Fruit fly (Drosophila melanogaster) whole organism, embryonic: Measurements from ENCODE around the gene Ddc.
A peak's percentile ranks its signal among the peaks of the same experiment; 100 is the strongest.

ENCODE experiments used
- Aef1 ChIP-seq: fragments of 200-800 bp; sonication (Bioruptor generic); IDR thresholded peaks from 3 replicates; pipeline ENCODE4 v1.3.6; 2022; ENCODE audit warnings: missing biosample characterization, missing genetic modification characterization
- B-H1 ChIP-seq: fragments of 200-800 bp; sonication (Bioruptor generic); IDR thresholded peaks from 3 replicates; pipeline ENCODE4 v1.3.6; 2022; ENCODE audit warnings: missing biosample characterization, missing genetic modification characterization
- Bgb ChIP-seq: fragments of 200-800 bp; sonication (Bioruptor generic); IDR thresholded peaks from 2 replicates; pipeline ENCODE4 v1.3.6; 2022; ENCODE audit warnings: missing biosample characterization, missing genetic modification characterization; ENCODE audit not compliant: partially characterized antibody
- CG10274 ChIP-seq: fragments of 200-800 bp; sonication (Bioruptor generic); optimal IDR thresholded peaks from 3 replicates; lab custom pipeline; 2017; ENCODE audit warnings: missing biosample characterization, mild to moderate bottlenecking, missing genetic modification characterization
- CG10431 ChIP-seq: fragments of 200-800 bp; sonication (Bioruptor generic); optimal IDR thresholded peaks from 3 replicates; lab custom pipeline; 2018; ENCODE audit warnings: missing biosample characterization, mild to moderate bottlenecking, missing genetic modification characterization
- CG10462 ChIP-seq: fragments of 200-800 bp; sonication (Bioruptor generic); optimal IDR thresholded peaks from 2 replicates; lab custom pipeline; 2016; ENCODE audit warnings: missing biosample characterization, missing genetic modification characterization
- CG10959 ChIP-seq: fragments of 200-800 bp; sonication (Bioruptor generic); IDR thresholded peaks from 2 replicates; pipeline ENCODE4 v1.3.6; 2022; ENCODE audit warnings: missing biosample characterization, missing genetic modification characterization
- CG12769 ChIP-seq: fragments of 200-800 bp; sonication (Bioruptor generic); optimal IDR thresholded peaks from 2 replicates; lab custom pipeline; 2019; ENCODE audit warnings: missing biosample characterization, mild to moderate bottlenecking, missing genetic modification characterization, moderate library complexity
- CG13123 ChIP-seq: fragments of 200-800 bp; sonication (Bioruptor generic); optimal IDR thresholded peaks from 2 replicates; lab custom pipeline; 2016; ENCODE audit warnings: missing biosample characterization, missing genetic modification characterization
- CG13894 ChIP-seq: fragments of 200-800 bp; sonication (Bioruptor generic); optimal IDR thresholded peaks from 3 replicates; lab custom pipeline; 2018; ENCODE audit warnings: missing biosample characterization, mild to moderate bottlenecking, missing genetic modification characterization, moderate library complexity
- CG14710 ChIP-seq: fragments of 200-800 bp; sonication (Bioruptor generic); optimal IDR thresholded peaks from 3 replicates; lab custom pipeline; 2019; ENCODE audit warnings: missing biosample characterization, mild to moderate bottlenecking, missing genetic modification characterization, moderate library complexity
- CG15011 ChIP-seq: fragments of 200-800 bp; sonication (Bioruptor generic); optimal IDR thresholded peaks from 3 replicates; lab custom pipeline; 2018; ENCODE audit warnings: missing biosample characterization, mild to moderate bottlenecking, missing genetic modification characterization
- CG15479 ChIP-seq: fragments of 200-800 bp; sonication (Bioruptor generic); optimal IDR thresholded peaks from 3 replicates; lab custom pipeline; 2019; ENCODE audit warnings: missing biosample characterization, mild to moderate bottlenecking, missing genetic modification characterization, moderate library complexity
- CG2120 ChIP-seq: fragments of 200-800 bp; sonication (Bioruptor generic); optimal IDR thresholded peaks from 3 replicates; lab custom pipeline; 2016; ENCODE audit warnings: missing biosample characterization, missing genetic modification characterization
- CG31365 ChIP-seq: fragments of 200-800 bp; sonication (Bioruptor generic); optimal IDR thresholded peaks from 2 replicates; lab custom pipeline; 2018; ENCODE audit warnings: missing biosample characterization, mild to moderate bottlenecking, missing genetic modification characterization
- CG31388 ChIP-seq: fragments of 200-800 bp; sonication (Bioruptor generic); optimal IDR thresholded peaks from 2 replicates; lab custom pipeline; 2016; ENCODE audit warnings: missing biosample characterization, missing genetic modification characterization
- CG3281 ChIP-seq: fragments of 200-800 bp; sonication (Bioruptor generic); optimal IDR thresholded peaks from 3 replicates; lab custom pipeline; 2017; ENCODE audit warnings: missing biosample characterization, mild to moderate bottlenecking, missing genetic modification characterization
- CG4820 ChIP-seq: fragments of 200-800 bp; sonication (Bioruptor generic); optimal IDR thresholded peaks from 3 replicates; lab custom pipeline; 2016; ENCODE audit warnings: missing biosample characterization, missing genetic modification characterization
- CG5953 ChIP-seq: fragments of 200-800 bp; sonication (Bioruptor generic); IDR thresholded peaks from 2 replicates; pipeline ENCODE4 v1.3.6; 2022; ENCODE audit warnings: missing biosample characterization, missing genetic modification characterization
- CG6272 ChIP-seq: fragments of 200-800 bp; sonication (Bioruptor generic); IDR thresholded peaks from 2 replicates; pipeline ENCODE4 v1.3.6; 2022; ENCODE audit warnings: missing biosample characterization, missing genetic modification characterization
- CG6683 ChIP-seq: fragments of 200-800 bp; sonication (Bioruptor generic); optimal IDR thresholded peaks from 2 replicates; lab custom pipeline; 2017; ENCODE audit warnings: missing biosample characterization, mild to moderate bottlenecking, missing genetic modification characterization, missing genetic modification reagents
- CG7786 ChIP-seq: fragments of 200-800 bp; sonication (Bioruptor generic); optimal IDR thresholded peaks from 2 replicates; lab custom pipeline; 2016; ENCODE audit warnings: missing biosample characterization, missing genetic modification characterization
- CG7839 ChIP-seq: fragments of 200-800 bp; sonication (Bioruptor generic); optimal IDR thresholded peaks from 3 replicates; lab custom pipeline; 2018; ENCODE audit warnings: missing biosample characterization, mild to moderate bottlenecking, missing genetic modification characterization, moderate library complexity
- D19B ChIP-seq: fragments of 200-800 bp; sonication (Bioruptor generic); optimal IDR thresholded peaks from 2 replicates; lab custom pipeline; 2017; ENCODE audit warnings: missing biosample characterization, mild to moderate bottlenecking, missing genetic modification characterization
- Dad ChIP-seq: fragments of 200-800 bp; sonication (Bioruptor generic); optimal IDR thresholded peaks from 3 replicates; lab custom pipeline; 2016; ENCODE audit warnings: missing biosample characterization, missing genetic modification characterization
- Dek ChIP-seq: fragments of 200-800 bp; sonication (Bioruptor generic); optimal IDR thresholded peaks from 3 replicates; lab custom pipeline; 2019; ENCODE audit warnings: missing biosample characterization, mild to moderate bottlenecking, missing genetic modification characterization, moderate library complexity
- E2f1 ChIP-seq: fragments of 200-800 bp; sonication (Bioruptor generic); IDR thresholded peaks from 2 replicates; pipeline ENCODE4 v1.3.6; 2022; ENCODE audit warnings: missing biosample characterization, missing genetic modification characterization
- Eip74EF ChIP-seq, 2 experiments: fragments of 200-800 bp in 1 of 2; fragments of >200 bp in 1 of 2; sonication (Bioruptor generic) in 1 of 2; optimal IDR thresholded peaks; 2 replicates each; lab custom pipeline; 2017 to 2019; ENCODE audit warnings: missing biosample characterization in 2 of 2, missing genetic modification characterization in 2 of 2, mild to moderate bottlenecking in 1 of 2, moderate library complexity in 1 of 2
- H15 ChIP-seq: fragments of 200-800 bp; sonication (Bioruptor generic); IDR thresholded peaks from 3 replicates; pipeline ENCODE4 v1.3.6; 2022; ENCODE audit warnings: missing biosample characterization, missing genetic modification characterization
- HLHmδ ChIP-seq: fragments of 200-800 bp; sonication (Bioruptor generic); optimal IDR thresholded peaks from 2 replicates; lab custom pipeline; 2018; ENCODE audit warnings: missing biosample characterization, mild to moderate bottlenecking, missing genetic modification characterization, moderate library complexity
- Hsf ChIP-seq: fragments of 200-800 bp; sonication (Bioruptor generic); optimal IDR thresholded peaks from 3 replicates; lab custom pipeline; 2016; ENCODE audit warnings: missing biosample characterization, missing genetic modification characterization
- Mad ChIP-seq: fragments of 200-800 bp; sonication (Bioruptor generic); optimal IDR thresholded peaks from 2 replicates; lab custom pipeline; 2016; ENCODE audit warnings: missing biosample characterization, missing genetic modification characterization
- Mrtf ChIP-seq: fragments of 200-800 bp; sonication (Bioruptor generic); IDR thresholded peaks from 3 replicates; pipeline ENCODE4 v1.3.6; 2022; ENCODE audit warnings: missing biosample characterization, missing genetic modification characterization
- NFAT ChIP-seq: fragments of 200-800 bp; sonication (Bioruptor generic); IDR thresholded peaks from 2 replicates; pipeline ENCODE4 v1.3.6; 2022; ENCODE audit warnings: missing biosample characterization, missing genetic modification characterization
- Nf-YC ChIP-seq: fragments of 200-800 bp; optimal IDR thresholded peaks from 3 replicates; lab custom pipeline; 2019; ENCODE audit warnings: missing biosample characterization, mild to moderate bottlenecking, missing genetic modification characterization, moderate library complexity
- ara ChIP-seq: fragments of 200-800 bp; sonication (Bioruptor generic); IDR thresholded peaks from 2 replicates; pipeline ENCODE4 v1.3.6; 2022; ENCODE audit warnings: missing biosample characterization, missing genetic modification characterization
- bab2 ChIP-seq: fragments of 200-800 bp; sonication (Bioruptor generic); optimal IDR thresholded peaks from 2 replicates; lab custom pipeline; 2016; ENCODE audit warnings: missing biosample characterization, missing genetic modification characterization
- dmrt99B ChIP-seq: fragments of 200-800 bp; sonication (Bioruptor generic); optimal IDR thresholded peaks from 2 replicates; lab custom pipeline; 2018; ENCODE audit warnings: missing biosample characterization, mild to moderate bottlenecking, missing genetic modification characterization, moderate library complexity
- esg ChIP-seq: fragments of 200-800 bp; sonication (Bioruptor generic); conservative IDR thresholded peaks from 2 replicates; pipeline ENCODE4 v1.3.6; 2022; ENCODE audit warnings: missing biosample characterization, missing genetic modification characterization
- ftz-f1 ChIP-seq: fragments of 200-800 bp; sonication (Bioruptor generic); optimal IDR thresholded peaks from 2 replicates; lab custom pipeline; 2016; ENCODE audit warnings: missing biosample characterization, missing genetic modification characterization
- ham ChIP-seq: fragments of 200-800 bp; sonication (Bioruptor generic); IDR thresholded peaks from 2 replicates; pipeline ENCODE4 v1.3.6; 2022; ENCODE audit warnings: missing biosample characterization, missing genetic modification characterization
- lilli ChIP-seq: fragments of 200-800 bp; sonication (Bioruptor generic); optimal IDR thresholded peaks from 3 replicates; lab custom pipeline; 2016; ENCODE audit warnings: missing biosample characterization, missing genetic modification characterization
- lov ChIP-seq, 2 experiments: fragments of 200-800 bp in 1 of 2; fragments of >200 bp in 1 of 2; sonication (Bioruptor generic) in 1 of 2; IDR thresholded peaks in 1 of 2; optimal IDR thresholded peaks in 1 of 2; 2 replicates in 1 of 2; 3 replicates in 1 of 2; pipeline versions ENCODE4 v1.3.6 to Lab custom; 2017 to 2022; ENCODE audit warnings: missing biosample characterization in 1 of 2, missing genetic modification characterization in 1 of 2
- maf-S ChIP-seq: fragments of 200-800 bp; sonication (Bioruptor generic); optimal IDR thresholded peaks from 2 replicates; lab custom pipeline; 2016; ENCODE audit warnings: missing biosample characterization, missing genetic modification characterization
- mam ChIP-seq: fragments of 200-800 bp; sonication (Bioruptor generic); optimal IDR thresholded peaks from 3 replicates; lab custom pipeline; 2016; ENCODE audit warnings: missing biosample characterization, missing genetic modification characterization
- p53 ChIP-seq: fragments of 200-800 bp; sonication (Bioruptor generic); optimal IDR thresholded peaks from 2 replicates; lab custom pipeline; 2016; ENCODE audit warnings: missing biosample characterization, missing genetic modification characterization
- pb ChIP-seq: fragments of 200-800 bp; sonication (Bioruptor generic); optimal IDR thresholded peaks from 3 replicates; lab custom pipeline; 2016; ENCODE audit warnings: missing biosample characterization, missing genetic modification characterization
- pzg ChIP-seq: fragments of 200-800 bp; sonication (Bioruptor generic); optimal IDR thresholded peaks from 3 replicates; lab custom pipeline; 2018; ENCODE audit warnings: missing biosample characterization, mild to moderate bottlenecking, missing genetic modification characterization, moderate library complexity
- tio ChIP-seq: fragments of 200-800 bp; sonication (Bioruptor generic); optimal IDR thresholded peaks from 2 replicates; lab custom pipeline; 2017; ENCODE audit warnings: missing biosample characterization, missing genetic modification characterization, inconsistent platforms
- tx ChIP-seq: fragments of 200-800 bp; sonication (Bioruptor generic); optimal IDR thresholded peaks from 2 replicates; lab custom pipeline; 2016; ENCODE audit warnings: missing biosample characterization, missing genetic modification characterization
- unc-4 ChIP-seq: fragments of 200-800 bp; sonication (Bioruptor generic); IDR thresholded peaks from 2 replicates; pipeline ENCODE4 v1.3.6; 2022; ENCODE audit warnings: missing biosample characterization, missing genetic modification characterization; ENCODE audit not compliant: partially characterized antibody

Ddc gene

dm6 chr2L:19154893-19155389, 34.8 kb upstream of the Ddc start (continued):
- no peak for TF ChIP-seq ara
- no peak for TF ChIP-seq B-H1 (GFP tag; lab: Robert Waterston, UW)
- no peak for TF ChIP-seq CG31388
- no peak for TF ChIP-seq mam
- no peak for TF ChIP-seq pb (GFP tag; lab: Kevin White, UChicago)
- no peak for TF ChIP-seq pzg (GFP tag; lab: Kevin White, UChicago)
- TF ChIP-seq Dek (tag; lab: Kevin White, UChicago) = no peak
- no peak for TF ChIP-seq H15 (GFP tag; lab: Robert Waterston, UW)
- TF ChIP-seq CG4820 (GFP tag; lab: Kevin White, UChicago) = no peak
- no peak for TF ChIP-seq Nf-YC (tag; lab: Kevin White, UChicago)
- TF ChIP-seq CG14710 (tag; lab: Kevin White, UChicago) = no peak
- peak in 1 of 2 experiments; percentile 59 for TF ChIP-seq Eip74EF (GFP tag; optimal IDR thresholded peaks at IDR 0.05; lab: Kevin White, UChicago)
- no peak for TF ChIP-seq NFAT (GFP tag; lab: Robert Waterston, UW)
- TF ChIP-seq ham (GFP tag; lab: Robert Waterston, UW) = no peak
- TF ChIP-seq CG6272 (GFP tag; lab: Robert Waterston, UW) = no peak
- TF ChIP-seq CG7839 = no peak
- no peak for TF ChIP-seq CG10959 (GFP tag; lab: Robert Waterston, UW)
- TF ChIP-seq HLHmδ = no peak
- TF ChIP-seq CG15479 (GFP tag; lab: Kevin White, UChicago) = peak; percentile 33
- TF ChIP-seq tx (GFP tag; lab: Kevin White, UChicago) = no peak
- no peak for TF ChIP-seq Aef1 (GFP tag; lab: Robert Waterston, UW)
- TF ChIP-seq CG7786 (GFP tag; lab: Kevin White, UChicago) = no peak
- TF ChIP-seq unc-4 (GFP tag; lab: Robert Waterston, UW) = no peak
- TF ChIP-seq lilli (GFP tag; lab: Kevin White, UChicago) = no peak
- TF ChIP-seq CG6683 (GFP tag; lab: Kevin White, UChicago) = no peak
- peak; percentile 26 for TF ChIP-seq CG13894
- TF ChIP-seq p53 = no peak
- TF ChIP-seq ftz-f1 (GFP tag; lab: Kevin White, UChicago) = peak; percentile 29
- TF ChIP-seq CG10274 (GFP tag; lab: Kevin White, UChicago) = no peak
- TF ChIP-seq dmrt99B = no peak
- no peak for TF ChIP-seq tio (GFP tag; lab: Kevin White, UChicago)
- TF ChIP-seq lov (optimal IDR thresholded peaks at IDR 0.05; lab: Kevin White, UChicago) = no peak
- TF ChIP-seq lov (GFP tag; IDR thresholded peaks at IDR 0.05; lab: Robert Waterston, UW) = no peak
- no peak for TF ChIP-seq CG15011 (GFP tag; lab: Kevin White, UChicago)
- no peak for TF ChIP-seq CG10462 (GFP tag; lab: Kevin White, UChicago)
- no peak for TF ChIP-seq D19B
- TF ChIP-seq maf-S (GFP tag; lab: Kevin White, UChicago) = no peak
- TF ChIP-seq Hsf (GFP tag; lab: Kevin White, UChicago) = no peak
- peak; percentile 50 for TF ChIP-seq CG12769 (tag; lab: Kevin White, UChicago)
- no peak for TF ChIP-seq CG2120 (GFP tag; lab: Kevin White, UChicago)
- TF ChIP-seq CG31365 = no peak
- no peak for TF ChIP-seq bab2
- TF ChIP-seq CG13123 = no peak
- no peak for TF ChIP-seq CG5953 (GFP tag; lab: Robert Waterston, UW)
- no peak for TF ChIP-seq esg (GFP tag; lab: Robert Waterston, UW)
- no peak for TF ChIP-seq CG3281
- TF ChIP-seq E2f1 (GFP tag; lab: Robert Waterston, UW) = no peak
- TF ChIP-seq CG10431 (GFP tag; lab: Kevin White, UChicago) = no peak
- no peak for TF ChIP-seq Mrtf
- no peak for TF ChIP-seq Bgb (GFP tag; lab: Robert Waterston, UW)
- TF ChIP-seq Dad (GFP tag; lab: Kevin White, UChicago) = no peak
- no peak for TF ChIP-seq Mad (GFP tag; lab: Kevin White, UChicago)
